Fruit fly (Drosophila melanogaster) whole organism, embryonic: ENCODE data around the gene shi.

Experiments
- C15 ChIP-seq: fragments of 200-800 bp; sonication (Bioruptor generic); IDR thresholded peaks from 3 replicates; pipeline ENCODE4 v1.3.6; 2022; ENCODE audit warnings: missing biosample characterization, missing genetic modification characterization
- CG12299 ChIP-seq: fragments of 200-800 bp; sonication (Bioruptor generic); optimal IDR thresholded peaks from 2 replicates; lab custom pipeline; 2018; ENCODE audit warnings: missing biosample characterization, mild to moderate bottlenecking, missing genetic modification characterization
- CG14710 ChIP-seq: fragments of 200-800 bp; sonication (Bioruptor generic); optimal IDR thresholded peaks from 3 replicates; lab custom pipeline; 2019; ENCODE audit warnings: missing biosample characterization, mild to moderate bottlenecking, missing genetic modification characterization, moderate library complexity
- CG18599 ChIP-seq: fragments of 200-800 bp; sonication (Bioruptor generic); optimal IDR thresholded peaks from 3 replicates; lab custom pipeline; 2017; ENCODE audit warnings: missing biosample characterization, missing genetic modification characterization, mild to moderate bottlenecking, moderate library complexity, missing genetic modification reagents
- CG6791 ChIP-seq: fragments of 200-800 bp; sonication (Bioruptor generic); IDR thresholded peaks from 3 replicates; pipeline ENCODE4 v1.3.6; 2022; ENCODE audit warnings: missing biosample characterization, missing genetic modification characterization; ENCODE audit not compliant: partially characterized antibody
- D19A ChIP-seq: fragments of 200-800 bp; optimal IDR thresholded peaks from 3 replicates; lab custom pipeline; 2019; ENCODE audit warnings: missing biosample characterization, mild to moderate bottlenecking, missing genetic modification characterization, moderate library complexity
- HmgZ ChIP-seq: fragments of 200-800 bp; sonication (Bioruptor generic); optimal IDR thresholded peaks from 2 replicates; lab custom pipeline; 2018; ENCODE audit warnings: missing biosample characterization, mild to moderate bottlenecking, missing genetic modification characterization
- jing ChIP-seq: fragments of 200-800 bp; sonication (Bioruptor generic); optimal IDR thresholded peaks from 2 replicates; lab custom pipeline; 2018; ENCODE audit warnings: missing biosample characterization, mild to moderate bottlenecking, missing genetic modification characterization
- ssp ChIP-seq: fragments of 200-800 bp; sonication (Bioruptor generic); IDR thresholded peaks from 2 replicates; pipeline ENCODE4 v1.3.6; 2022; ENCODE audit warnings: missing biosample characterization, missing genetic modification characterization

DNA sequence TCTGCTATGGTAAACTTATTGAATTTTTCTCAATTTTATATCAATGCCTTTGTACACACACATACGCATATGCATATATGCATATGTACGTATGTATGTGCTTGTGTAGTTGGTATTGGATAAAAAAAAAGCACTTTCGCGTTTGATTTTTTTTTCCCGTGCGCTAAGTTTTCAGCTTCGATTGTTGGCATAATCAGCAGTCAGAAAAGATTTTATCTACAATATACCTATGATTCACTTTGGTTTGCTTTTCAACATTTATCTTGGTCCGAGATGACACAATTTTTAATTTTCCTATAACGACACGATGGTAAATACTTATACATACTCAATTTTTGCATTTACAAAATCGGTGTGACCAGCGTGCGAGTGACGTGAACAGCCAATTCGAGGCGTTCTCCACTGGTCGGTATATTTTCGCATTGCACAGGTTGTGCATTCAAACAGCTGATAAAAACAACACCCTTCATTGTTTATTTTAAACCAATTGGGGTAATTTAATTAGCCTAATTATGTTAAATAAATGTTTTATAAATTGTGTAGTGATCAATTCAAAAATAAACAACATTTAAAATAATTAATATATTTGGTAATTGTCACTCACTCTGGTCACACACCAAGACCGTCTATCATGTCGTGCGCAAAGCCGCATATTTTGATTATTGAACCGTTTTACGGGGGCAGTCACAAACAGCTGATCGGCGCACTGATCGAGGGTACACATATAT lies 38.9 kb upstream of the shi start, which contains the start of the genes UBL3 and CG15914:
- TF ChIP-seq CG6791 (GFP tag; lab: Robert Waterston, UW) (no peak), CG12299 (tag; lab: Kevin White, UChicago) (peak; percentile 55), HmgZ (tag; lab: Kevin White, UChicago) (peak; percentile 58), CG14710 (tag; lab: Kevin White, UChicago) (peak; percentile 72), CG18599 (no peak), C15 (GFP tag; lab: Robert Waterston, UW) (no peak), jing (GFP tag; lab: Kevin White, UChicago) (no peak), D19A (tag; lab: Kevin White, UChicago) (peak; percentile 25), ssp (GFP tag; lab: Robert Waterston, UW) (no peak)
